Worm (Caenorhabditis elegans): Measurements from ENCODE around the gene irld-26.

- TF ChIP-seq F57A8.1 (GFP tag; optimal IDR thresholded peaks at IDR 0.05): no peak
- no peak for TF ChIP-seq F55B11.4 (tag; optimal IDR thresholded peaks at IDR 0.05; ENCODE audit: borderline replicate concordance, insufficient read depth)
- no peak for TF ChIP-seq madf-3 (GFP tag; IDR thresholded peaks at IDR 0.05)
- no peak for TF ChIP-seq F57C9.4 (tag; optimal IDR thresholded peaks at IDR 0.05)
- no peak for TF ChIP-seq Y67H2A.10 (GFP tag; conservative IDR thresholded peaks at IDR 0.05)
- no peak for TF ChIP-seq dpl-1 (GFP tag; optimal IDR thresholded peaks at IDR 0.05)
- no peak for TF ChIP-seq lag-1 (GFP tag; IDR thresholded peaks at IDR 0.05)
- no peak for TF ChIP-seq sdz-38 (tag; optimal IDR thresholded peaks at IDR 0.05)
- no peak for TF ChIP-seq tlf-1 (GFP tag; optimal IDR thresholded peaks at IDR 0.05)
- TF ChIP-seq tbx-9 (tag; optimal IDR thresholded peaks at IDR 0.05; ENCODE audit: borderline replicate concordance): no peak
Measured at ce11 chrV:16235135-16235534, 30.1 kb downstream of the irld-26 start, which contains the start of gene F21H7.3.

Data from whole organism, young adult.